Fruit fly (Drosophila melanogaster) whole organism, embryonic: ENCODE data around the gene tral.
A peak's percentile ranks its signal among the peaks of the same experiment; 100 is the strongest.

Source experiments
- ATbp ChIP-seq: fragments of 200-800 bp; sonication (Bioruptor generic); optimal IDR thresholded peaks from 2 replicates; lab custom pipeline; 2017; ENCODE audit warnings: missing biosample characterization, mild to moderate bottlenecking, missing genetic modification characterization, missing genetic modification reagents
- Atf-2 ChIP-seq: fragments of 200-800 bp; sonication (Bioruptor generic); optimal IDR thresholded peaks from 2 replicates; lab custom pipeline; 2016; ENCODE audit warnings: missing biosample characterization, missing genetic modification characterization
- Bteb2 ChIP-seq: fragments of 200-800 bp; sonication (Bioruptor generic); optimal IDR thresholded peaks from 2 replicates; lab custom pipeline; 2016; ENCODE audit warnings: missing biosample characterization, missing genetic modification characterization
- CG10979 ChIP-seq: fragments of 200-800 bp; sonication (Bioruptor generic); optimal IDR thresholded peaks from 2 replicates; lab custom pipeline; 2018; ENCODE audit warnings: missing biosample characterization, mild to moderate bottlenecking, missing genetic modification characterization, moderate library complexity
- CG11696 ChIP-seq: fragments of 200-800 bp; sonication (Bioruptor generic); IDR thresholded peaks from 2 replicates; pipeline ENCODE4 v1.3.6; 2022; ENCODE audit warnings: missing biosample characterization, missing genetic modification characterization
- CG1233 ChIP-seq: fragments of 200-800 bp; sonication (Bioruptor generic); optimal IDR thresholded peaks from 4 replicates; lab custom pipeline; 2018; ENCODE audit warnings: missing biosample characterization, mild to moderate bottlenecking, missing genetic modification characterization
- CG12942 ChIP-seq: fragments of 200-800 bp; sonication (Bioruptor generic); optimal IDR thresholded peaks from 3 replicates; lab custom pipeline; 2016; ENCODE audit warnings: missing biosample characterization, missing genetic modification characterization
- CG13624 ChIP-seq: fragments of 200-800 bp; sonication (Bioruptor generic); optimal IDR thresholded peaks from 2 replicates; lab custom pipeline; 2016; ENCODE audit warnings: missing biosample characterization, missing genetic modification characterization
- CG16815 ChIP-seq: fragments of 200-800 bp; sonication (Bioruptor generic); optimal IDR thresholded peaks from 3 replicates; lab custom pipeline; 2017; ENCODE audit warnings: missing biosample characterization, mild to moderate bottlenecking, missing genetic modification characterization
- CG17186 ChIP-seq: fragments of 200-800 bp; sonication (Bioruptor generic); optimal IDR thresholded peaks from 3 replicates; lab custom pipeline; 2017; ENCODE audit warnings: missing biosample characterization, missing genetic modification reagents, missing genetic modification characterization
- CG18262 ChIP-seq: fragments of 200-800 bp; optimal IDR thresholded peaks from 3 replicates; lab custom pipeline; 2019; ENCODE audit warnings: missing biosample characterization, mild to moderate bottlenecking, missing genetic modification characterization, moderate library complexity
- CG2199 ChIP-seq: fragments of 200-800 bp; sonication (Bioruptor generic); IDR thresholded peaks from 3 replicates; pipeline ENCODE4 v1.3.6; 2022; ENCODE audit warnings: missing biosample characterization, missing genetic modification characterization
- CG2202 ChIP-seq: fragments of 200-800 bp; sonication (Bioruptor generic); optimal IDR thresholded peaks from 2 replicates; lab custom pipeline; 2018; ENCODE audit warnings: missing biosample characterization, mild to moderate bottlenecking, missing genetic modification characterization
- CG4404 ChIP-seq: fragments of 200-800 bp; sonication (Bioruptor generic); IDR thresholded peaks from 2 replicates; pipeline ENCODE4 v1.3.6; 2022; ENCODE audit warnings: missing biosample characterization, missing genetic modification characterization
- CG6765 ChIP-seq: fragments of 200-800 bp; sonication (Bioruptor generic); optimal IDR thresholded peaks from 3 replicates; lab custom pipeline; 2017; ENCODE audit warnings: missing biosample characterization, mild to moderate bottlenecking, missing genetic modification characterization
- CG6854 ChIP-seq: fragments of 200-800 bp; sonication (Bioruptor generic); optimal IDR thresholded peaks from 3 replicates; lab custom pipeline; 2017; ENCODE audit warnings: missing biosample characterization, mild to moderate bottlenecking, missing genetic modification characterization
- CG8765 ChIP-seq: fragments of 200-800 bp; sonication (Bioruptor generic); IDR thresholded peaks from 2 replicates; pipeline ENCODE4 v1.3.6; 2022; ENCODE audit warnings: missing biosample characterization, missing genetic modification characterization
- CG9215 ChIP-seq: fragments of 200-800 bp; sonication (Bioruptor generic); IDR thresholded peaks from 2 replicates; pipeline ENCODE4 v1.3.6; 2022; ENCODE audit warnings: missing biosample characterization, missing genetic modification characterization
- D19B ChIP-seq: fragments of 200-800 bp; sonication (Bioruptor generic); optimal IDR thresholded peaks from 2 replicates; lab custom pipeline; 2017; ENCODE audit warnings: missing biosample characterization, mild to moderate bottlenecking, missing genetic modification characterization
- Dfd ChIP-seq, 2 experiments: fragments of >200 bp; optimal IDR thresholded peaks; 2 replicates each; lab custom pipeline; 2017; ENCODE audit warnings: missing biosample characterization in 2 of 2, missing genetic modification characterization in 2 of 2
- Ets97D ChIP-seq: fragments of 200-800 bp; sonication (Bioruptor generic); optimal IDR thresholded peaks from 3 replicates; lab custom pipeline; 2016; ENCODE audit warnings: missing biosample characterization, missing genetic modification characterization
- Hand ChIP-seq: fragments of 200-800 bp; sonication (Bioruptor generic); optimal IDR thresholded peaks from 2 replicates; lab custom pipeline; 2017; ENCODE audit warnings: mild to moderate bottlenecking, missing biosample characterization, missing genetic modification reagents, missing genetic modification characterization
- HmgZ ChIP-seq: fragments of 200-800 bp; sonication (Bioruptor generic); optimal IDR thresholded peaks from 2 replicates; lab custom pipeline; 2018; ENCODE audit warnings: missing biosample characterization, mild to moderate bottlenecking, missing genetic modification characterization
- NfI ChIP-seq: fragments of 200-800 bp; sonication (Bioruptor generic); optimal IDR thresholded peaks from 3 replicates; lab custom pipeline; 2018; ENCODE audit warnings: missing biosample characterization, mild to moderate bottlenecking, missing genetic modification characterization, moderate library complexity
- PHDP ChIP-seq: fragments of 200-800 bp; sonication (Bioruptor generic); optimal IDR thresholded peaks from 3 replicates; lab custom pipeline; 2018; ENCODE audit warnings: missing biosample characterization, mild to moderate bottlenecking, missing genetic modification characterization, moderate library complexity
- Pdp1 ChIP-seq, 2 experiments: fragments of 200-800 bp; sonication (Bioruptor generic); optimal IDR thresholded peaks; 3 replicates each; lab custom pipeline; 2016; ENCODE audit warnings: missing biosample characterization in 2 of 2, missing genetic modification characterization in 2 of 2, mild to moderate bottlenecking in 1 of 2, moderate library complexity in 1 of 2
- Poxn ChIP-seq: fragments of 200-800 bp; sonication (Bioruptor generic); IDR thresholded peaks from 2 replicates; pipeline ENCODE4 v1.3.6; 2022; ENCODE audit warnings: missing biosample characterization, missing genetic modification characterization
- Side ChIP-seq: fragments of 200-800 bp; sonication (Bioruptor generic); optimal IDR thresholded peaks from 2 replicates; lab custom pipeline; 2016; ENCODE audit warnings: missing biosample characterization, missing genetic modification characterization
- Tbp ChIP-seq: fragments of >200 bp; optimal IDR thresholded peaks from 2 replicates; lab custom pipeline; 2018; ENCODE audit warnings: missing biosample characterization, missing genetic modification characterization
- Trl ChIP-seq, 3 experiments: fragments of >200 bp in 2 of 3; fragments of 200-800 bp in 1 of 3; sonication (Bioruptor generic) in 1 of 3; optimal IDR thresholded peaks; 2 replicates in 1 of 3; 3 replicates in 2 of 3; lab custom pipeline; 2016 to 2017; ENCODE audit warnings: missing biosample characterization in 1 of 3, missing genetic modification characterization in 1 of 3
- Usf ChIP-seq: fragments of 200-800 bp; sonication (Bioruptor generic); optimal IDR thresholded peaks from 2 replicates; lab custom pipeline; 2017; ENCODE audit warnings: missing genotype, missing biosample characterization, missing genetic modification characterization
- bigmax ChIP-seq: fragments of 200-800 bp; sonication (Bioruptor generic); optimal IDR thresholded peaks from 2 replicates; lab custom pipeline; 2018; ENCODE audit warnings: missing biosample characterization, mild to moderate bottlenecking, missing genetic modification characterization
- btn ChIP-seq: fragments of 200-800 bp; sonication (Bioruptor generic); optimal IDR thresholded peaks from 2 replicates; lab custom pipeline; 2016; ENCODE audit warnings: missing biosample characterization, missing genetic modification characterization
- caup ChIP-seq: fragments of 200-800 bp; sonication (Bioruptor generic); optimal IDR thresholded peaks from 3 replicates; lab custom pipeline; 2017; ENCODE audit warnings: missing biosample characterization, mild to moderate bottlenecking, missing genetic modification characterization, moderate library complexity; ENCODE audit not compliant: severe bottlenecking
- danr ChIP-seq: fragments of 200-800 bp; sonication (Bioruptor generic); IDR thresholded peaks from 2 replicates; pipeline ENCODE4 v1.3.6; 2022; ENCODE audit warnings: missing biosample characterization, missing genetic modification characterization
- dimm ChIP-seq: fragments of 200-800 bp; sonication (Bioruptor generic); IDR thresholded peaks from 2 replicates; pipeline ENCODE4 v1.3.6; 2022; ENCODE audit warnings: missing biosample characterization, missing genetic modification characterization
- emc ChIP-seq: fragments of 200-800 bp; sonication (Bioruptor generic); optimal IDR thresholded peaks from 2 replicates; lab custom pipeline; 2016; ENCODE audit warnings: missing biosample characterization, missing genetic modification characterization
- esg ChIP-seq: fragments of 200-800 bp; sonication (Bioruptor generic); conservative IDR thresholded peaks from 2 replicates; pipeline ENCODE4 v1.3.6; 2022; ENCODE audit warnings: missing biosample characterization, missing genetic modification characterization
- eyg ChIP-seq: fragments of 200-800 bp; sonication (Bioruptor generic); optimal IDR thresholded peaks from 3 replicates; lab custom pipeline; 2016; ENCODE audit warnings: missing biosample characterization, missing genetic modification characterization
- fru ChIP-seq: fragments of >200 bp; optimal IDR thresholded peaks from 2 replicates; lab custom pipeline; 2017
- gsb-n ChIP-seq: fragments of 200-800 bp; sonication (Bioruptor generic); optimal IDR thresholded peaks from 3 replicates; lab custom pipeline; 2018; ENCODE audit warnings: missing biosample characterization, mild to moderate bottlenecking, missing genetic modification characterization
- knrl ChIP-seq: fragments of 200-800 bp; sonication (Bioruptor generic); IDR thresholded peaks from 3 replicates; pipeline ENCODE4 v1.3.6; 2022; ENCODE audit warnings: missing biosample characterization, missing genetic modification characterization; ENCODE audit not compliant: partially characterized antibody
- luna ChIP-seq: fragments of 200-800 bp; sonication (Bioruptor generic); optimal IDR thresholded peaks from 2 replicates; lab custom pipeline; 2016; ENCODE audit warnings: missing biosample characterization, missing genetic modification characterization
- onecut ChIP-seq: fragments of 200-800 bp; sonication (Bioruptor generic); IDR thresholded peaks from 2 replicates; pipeline ENCODE4 v1.3.6; 2022; ENCODE audit warnings: missing biosample characterization, missing genetic modification characterization
- pb ChIP-seq: fragments of 200-800 bp; sonication (Bioruptor generic); optimal IDR thresholded peaks from 3 replicates; lab custom pipeline; 2016; ENCODE audit warnings: missing biosample characterization, missing genetic modification characterization
- pfk ChIP-seq: fragments of 200-800 bp; sonication (Bioruptor generic); optimal IDR thresholded peaks from 2 replicates; lab custom pipeline; 2018; ENCODE audit warnings: missing biosample characterization, mild to moderate bottlenecking, missing genetic modification characterization, moderate library complexity
- repo ChIP-seq: fragments of 200-800 bp; sonication (Bioruptor generic); optimal IDR thresholded peaks from 2 replicates; lab custom pipeline; 2016; ENCODE audit warnings: missing biosample characterization, missing genetic modification characterization
- scrt ChIP-seq: fragments of 200-800 bp; sonication (Bioruptor generic); optimal IDR thresholded peaks from 2 replicates; lab custom pipeline; 2018; ENCODE audit warnings: missing biosample characterization, mild to moderate bottlenecking, missing genetic modification characterization, moderate library complexity
- sr ChIP-seq: fragments of 200-800 bp; sonication (Bioruptor generic); IDR thresholded peaks from 3 replicates; pipeline ENCODE4 v1.3.6; 2022; ENCODE audit warnings: missing biosample characterization, missing genetic modification characterization
- tup ChIP-seq: fragments of 200-800 bp; sonication (Bioruptor generic); optimal IDR thresholded peaks from 2 replicates; lab custom pipeline; 2016; ENCODE audit warnings: missing biosample characterization, mild to moderate bottlenecking, missing genetic modification characterization, moderate library complexity
- zf30C ChIP-seq: fragments of 200-800 bp; sonication (Bioruptor generic); optimal IDR thresholded peaks from 3 replicates; lab custom pipeline; 2018; ENCODE audit warnings: missing biosample characterization, mild to moderate bottlenecking, missing genetic modification characterization

tral gene

dm6 chr3L:12523941-12524340 lies 9.1 kb downstream of the tral start, which contains the start of the genes ver and Gcn5 (continued):
- TF ChIP-seq CG12942 (GFP tag; lab: Kevin White, UChicago) (peak; percentile 86), Atf-2 (peak; percentile 54), scrt (peak; percentile 81), Hand (GFP tag; lab: Kevin White, UChicago) (peak; percentile 70), Dfd (GFP tag; optimal IDR thresholded peaks at IDR 0.05; lab: Kevin White, UChicago) (no peak), CG11696 (GFP tag; lab: Robert Waterston, UW) (peak; percentile 85), Side (peak; percentile 78), CG8765 (GFP tag; lab: Robert Waterston, UW) (peak; percentile 86), luna (GFP tag; lab: Kevin White, UChicago) (peak; percentile 82), tup (GFP tag; lab: Kevin White, UChicago) (peak; percentile 81), HmgZ (tag; lab: Kevin White, UChicago) (peak; percentile 93), eyg (peak; percentile 73), NfI (GFP tag; lab: Kevin White, UChicago) (peak; percentile 93), knrl (no peak), gsb-n (tag; lab: Kevin White, UChicago) (no peak), dimm (GFP tag; lab: Robert Waterston, UW) (peak; percentile 79), danr (GFP tag; lab: Robert Waterston, UW) (peak; percentile 86), bigmax (peak; percentile 71), CG10979 (tag; lab: Kevin White, UChicago) (peak; percentile 87), Trl (optimal IDR thresholded peaks at IDR 0.05; lab: Kevin White, UChicago) (no peak), Trl (GFP tag; optimal IDR thresholded peaks at IDR 0.05; lab: Kevin White, UChicago) (peak; percentile 86), CG2199 (GFP tag; lab: Robert Waterston, UW) (0 out of 3 replicates have a peak, but pooled peaks have one; percentile 77), Ets97D (GFP tag; lab: Kevin White, UChicago) (peak; percentile 85), CG6854 (GFP tag; lab: Kevin White, UChicago) (peak; percentile 76), CG9215 (peak; percentile 85), CG13624 (peak; percentile 85), CG4404 (GFP tag; lab: Robert Waterston, UW) (peak; percentile 87), PHDP (tag; lab: Kevin White, UChicago) (peak; percentile 94), Bteb2 (GFP tag; lab: Kevin White, UChicago) (peak; percentile 85), CG1233 (GFP tag; lab: Kevin White, UChicago) (peak; percentile 90), caup (peak; percentile 92), Usf (GFP tag; lab: Kevin White, UChicago) (peak; percentile 86), btn (GFP tag; lab: Kevin White, UChicago) (peak; percentile 63), onecut (GFP tag; lab: Robert Waterston, UW) (peak; percentile 84), sr (peak; percentile 75; the same call in 2 of the 3 replicates), CG6765 (GFP tag; lab: Kevin White, UChicago) (peak; percentile 74), emc (GFP tag; lab: Kevin White, UChicago) (peak; percentile 78), esg (GFP tag; lab: Robert Waterston, UW) (peak; percentile 89), CG18262 (tag; lab: Kevin White, UChicago) (peak; percentile 90), fru (no peak), pfk (GFP tag; lab: Kevin White, UChicago) (peak; percentile 28), repo (GFP tag; lab: Kevin White, UChicago) (peak; percentile 49), CG2202 (peak; percentile 87), Poxn (peak; percentile 78; the same call in 1 of the 2 replicates), Pdp1 (GFP tag; optimal IDR thresholded peaks at IDR 0.05; lab: Kevin White, UChicago) (peak; percentile 85 to 86), D19B (GFP tag; lab: Kevin White, UChicago) (peak; percentile 85), CG17186 (GFP tag; lab: Kevin White, UChicago) (peak; percentile 78), pb (GFP tag; lab: Kevin White, UChicago) (peak; percentile 30), zf30C (GFP tag; lab: Kevin White, UChicago) (peak; percentile 50), Tbp (GFP tag; lab: Kevin White, UChicago) (no peak), CG16815 (GFP tag; lab: Kevin White, UChicago) (peak; percentile 89), ATbp (GFP tag; lab: Kevin White, UChicago) (peak; percentile 85)
